Fruit fly (Drosophila melanogaster): ENCODE measurements around the gene CG31789.

Gene CG31789

dm6 chr2L:18567563-18567962 is 38.2 kb upstream of the CG31789 start (continued):
- TF ChIP-seq CG6683 (GFP tag; optimal IDR thresholded peaks at IDR 0.05) (no peak), NfI (GFP tag; optimal IDR thresholded peaks at IDR 0.05) (peak; percentile 28), fd102C (GFP tag; optimal IDR thresholded peaks at IDR 0.05) (no peak), Bteb2 (GFP tag; optimal IDR thresholded peaks at IDR 0.05) (peak; percentile 49), CG13424 (tag; optimal IDR thresholded peaks at IDR 0.05) (peak; percentile 22), CG1647 (GFP tag; optimal IDR thresholded peaks at IDR 0.05) (no peak), CG16813 (GFP tag; IDR thresholded peaks at IDR 0.05; ENCODE audit: partially characterized antibody) (no peak), ro (GFP tag; IDR thresholded peaks at IDR 0.05) (no peak), CG1602 (GFP tag; optimal IDR thresholded peaks at IDR 0.05) (no peak), CG30020 (tag; optimal IDR thresholded peaks at IDR 0.05) (no peak), Aef1 (GFP tag; IDR thresholded peaks at IDR 0.05) (no peak), ewg (GFP tag; optimal IDR thresholded peaks at IDR 0.05) (no peak), CG8388 (GFP tag; optimal IDR thresholded peaks at IDR 0.05) (no peak), da (GFP tag; optimal IDR thresholded peaks at IDR 0.05) (peak; percentile 55), CG12744 (GFP tag; optimal IDR thresholded peaks at IDR 0.05) (peak; percentile 39), Opbp (GFP tag; IDR thresholded peaks at IDR 0.05; ENCODE audit: partially characterized antibody) (no peak), CG17802 (tag; optimal IDR thresholded peaks at IDR 0.05) (no peak), jumu (GFP tag; optimal IDR thresholded peaks at IDR 0.05) (no peak), unpg (GFP tag; optimal IDR thresholded peaks at IDR 0.05) (peak; percentile 59), zen (tag; optimal IDR thresholded peaks at IDR 0.05) (no peak), CG8290 (GFP tag; optimal IDR thresholded peaks at IDR 0.05) (no peak), CG8290 (tag; optimal IDR thresholded peaks at IDR 0.05) (peak in 1 of 2 experiments; percentile 71), CG10209 (GFP tag; optimal IDR thresholded peaks at IDR 0.05) (peak; percentile 55), Ptx1 (GFP tag; IDR thresholded peaks at IDR 0.05) (no peak), vvl (GFP tag; IDR thresholded peaks at IDR 0.05) (no peak), CG10431 (GFP tag; optimal IDR thresholded peaks at IDR 0.05) (no peak), oc (tag; optimal IDR thresholded peaks at IDR 0.05) (no peak), fu2 (GFP tag; optimal IDR thresholded peaks at IDR 0.05) (peak; percentile 12), CG30403 (GFP tag; optimal IDR thresholded peaks at IDR 0.05) (no peak), zen2 (GFP tag; IDR thresholded peaks at IDR 0.05; ENCODE audit: partially characterized antibody) (no peak), CG7987 (GFP tag; optimal IDR thresholded peaks at IDR 0.05) (peak; percentile 74), Hr3 (GFP tag; optimal IDR thresholded peaks at IDR 0.05) (no peak), CG18262 (tag; optimal IDR thresholded peaks at IDR 0.05) (no peak), CG10366 (GFP tag; IDR thresholded peaks at IDR 0.05) (no peak), CG15514 (GFP tag; optimal IDR thresholded peaks at IDR 0.05) (peak; percentile 71), ERR (GFP tag; optimal IDR thresholded peaks at IDR 0.05) (peak; percentile 13), jing (GFP tag; optimal IDR thresholded peaks at IDR 0.05) (no peak), nom (GFP tag; optimal IDR thresholded peaks at IDR 0.05) (peak; percentile 54), sens (GFP tag) (peak; percentile 82), CG10543 (GFP tag; optimal IDR thresholded peaks at IDR 0.05) (peak; percentile 62), CG1792 (GFP tag; optimal IDR thresholded peaks at IDR 0.05) (peak; percentile 48), CG11085 (GFP tag; IDR thresholded peaks at IDR 0.05) (no peak), CG31224 (GFP tag; IDR thresholded peaks at IDR 0.05) (0 out of 2 replicates have a peak, but pooled peaks have one; percentile 24), Adf1 (GFP tag; IDR thresholded peaks at IDR 0.05) (no peak), Dref (GFP tag; IDR thresholded peaks at IDR 0.05) (no peak), p53 (GFP tag; optimal IDR thresholded peaks at IDR 0.05) (no peak), cas (GFP tag; IDR thresholded peaks at IDR 0.05) (no peak), CG10462 (GFP tag; optimal IDR thresholded peaks at IDR 0.05) (no peak), CG7357 (GFP tag; IDR thresholded peaks at IDR 0.05) (no peak), crol (GFP tag; IDR thresholded peaks at IDR 0.05) (no peak), bbx (GFP tag; IDR thresholded peaks at IDR 0.05; ENCODE audit: partially characterized antibody) (no peak), CG16815 (GFP tag; optimal IDR thresholded peaks at IDR 0.05) (no peak)
